Worm (Caenorhabditis elegans): ENCODE measurements around the gene F55H2.8.
A peak's percentile ranks its signal among the peaks of the same experiment; 100 is the strongest.

Gene F55H2.8

DNA sequence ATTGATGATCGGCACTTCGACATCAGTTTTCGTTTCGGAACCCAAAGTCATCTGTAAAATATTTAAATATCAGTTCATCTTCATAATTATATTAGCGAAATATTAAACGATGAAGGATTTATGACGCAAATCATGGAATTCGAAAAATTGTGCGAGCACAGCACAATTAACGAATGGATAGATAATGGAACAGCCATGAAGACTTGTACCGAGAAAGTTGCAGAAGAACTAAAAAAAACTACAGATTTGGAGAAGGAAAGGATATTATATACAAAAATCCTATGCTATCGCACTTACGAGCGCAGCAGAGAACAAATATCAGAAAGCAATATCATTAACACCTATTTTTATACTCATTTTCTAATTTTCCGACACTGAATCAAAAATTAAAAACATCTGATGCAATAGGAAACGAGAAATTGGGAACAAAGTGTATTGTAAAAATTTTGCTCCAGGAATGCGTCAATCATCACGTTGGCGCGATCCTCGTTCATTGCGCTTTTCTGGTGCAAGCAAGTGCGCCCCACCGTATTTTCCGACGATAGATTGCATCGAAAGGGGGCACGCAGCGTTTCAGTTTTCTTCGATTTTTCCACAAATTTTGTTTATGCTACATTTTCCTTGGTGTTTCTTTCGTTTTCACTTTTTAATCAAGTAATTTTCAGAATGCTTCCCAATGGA, 7.9 kb downstream of the F55H2.8 start, which contains the start of the genes clu-1 and prp-40:
Gene clu-1, minus strand, starts transcription at position 51 of the 681 bp plus-strand sequence.
Gene prp-40, plus strand, starts transcription at position 666 of the 681 bp plus-strand sequence.
- TF ChIP-seq mml-1 (tag; optimal IDR thresholded peaks at IDR 0.05), result no peak
- TF ChIP-seq pha-4 (tag; optimal IDR thresholded peaks at IDR 0.05), result peak; percentile 93
- TF ChIP-seq fkh-2 (tag; optimal IDR thresholded peaks at IDR 0.05), result no peak
- peak; percentile 91 for TF ChIP-seq nfya-1 (tag; optimal IDR thresholded peaks at IDR 0.05; ENCODE audit: insufficient read depth)
- TF ChIP-seq nhr-28 (tag; optimal IDR thresholded peaks at IDR 0.05), result no peak
- no peak for TF ChIP-seq nhr-67 (tag; optimal IDR thresholded peaks at IDR 0.05)
- no peak for TF ChIP-seq unc-62 (GFP tag; optimal IDR thresholded peaks at IDR 0.05)
- peak; percentile 69 for TF ChIP-seq elt-2 (tag; optimal IDR thresholded peaks at IDR 0.05)
- TF ChIP-seq R02D3.7 (tag; optimal IDR thresholded peaks at IDR 0.05), result peak; percentile 77
- TF ChIP-seq ceh-28 (tag; optimal IDR thresholded peaks at IDR 0.05), result peak; percentile 76
- peak; percentile 62 for TF ChIP-seq tbx-2 (tag; optimal IDR thresholded peaks at IDR 0.05)
- peak; percentile 80 for TF ChIP-seq lsy-12 (tag; optimal IDR thresholded peaks at IDR 0.05)
- TF ChIP-seq ztf-11 (tag; optimal IDR thresholded peaks at IDR 0.05), result no peak
- TF ChIP-seq snpc-4 (tag; optimal IDR thresholded peaks at IDR 0.05), result peak; percentile 90
- no peak for TF ChIP-seq ceh-9 (tag; optimal IDR thresholded peaks at IDR 0.05)
- no peak for TF ChIP-seq ceh-16 (tag; optimal IDR thresholded peaks at IDR 0.05)
- peak; percentile 74 for TF ChIP-seq pqm-1 (tag; optimal IDR thresholded peaks at IDR 0.05)
- TF ChIP-seq mdl-1 (tag; optimal IDR thresholded peaks at IDR 0.05), result no peak
- peak; percentile 93 for TF ChIP-seq nhr-23 (tag; optimal IDR thresholded peaks at IDR 0.05)
- TF ChIP-seq lin-39 (tag; optimal IDR thresholded peaks at IDR 0.05), result peak; percentile 90
- TF ChIP-seq egl-27 (tag; optimal IDR thresholded peaks at IDR 0.05), result peak; percentile 71
- no peak for TF ChIP-seq nhr-12 (tag; optimal IDR thresholded peaks at IDR 0.05)
- TF ChIP-seq elt-1 (tag; optimal IDR thresholded peaks at IDR 0.05), result peak; percentile 36
- TF ChIP-seq ceh-82 (tag; optimal IDR thresholded peaks at IDR 0.05), result peak; percentile 57
- peak; percentile 80 for TF ChIP-seq jun-1 (tag; optimal IDR thresholded peaks at IDR 0.05)
- TF ChIP-seq nhr-43 (tag; optimal IDR thresholded peaks at IDR 0.05; ENCODE audit: poor library complexity, severe bottlenecking), result peak; percentile 75
- TF ChIP-seq nhr-25 (tag; optimal IDR thresholded peaks at IDR 0.05), result peak; percentile 92
- TF ChIP-seq ZK546.5 (tag; optimal IDR thresholded peaks at IDR 0.05), result no peak
- TF ChIP-seq fkh-10 (GFP tag; optimal IDR thresholded peaks at IDR 0.05), result peak; percentile 69
- TF ChIP-seq egl-5 (tag; optimal IDR thresholded peaks at IDR 0.05), result peak; percentile 72
- peak; percentile 83 for TF ChIP-seq hmg-11 (tag; optimal IDR thresholded peaks at IDR 0.05)
- peak; percentile 35 for TF ChIP-seq zag-1 (tag; optimal IDR thresholded peaks at IDR 0.05)
- peak; percentile 50 for TF ChIP-seq ztf-4 (tag; optimal IDR thresholded peaks at IDR 0.05)
- peak; percentile 63 for TF ChIP-seq nhr-11 (tag; optimal IDR thresholded peaks at IDR 0.05)
- no peak for TF ChIP-seq unc-39 (tag; optimal IDR thresholded peaks at IDR 0.05)
- peak; percentile 56 for TF ChIP-seq skn-1 (tag; optimal IDR thresholded peaks at IDR 0.05)
- no peak for TF ChIP-seq nhr-76 (tag; optimal IDR thresholded peaks at IDR 0.05)
- TF ChIP-seq lin-15B (tag; optimal IDR thresholded peaks at IDR 0.05), result peak; percentile 98

DNA sequence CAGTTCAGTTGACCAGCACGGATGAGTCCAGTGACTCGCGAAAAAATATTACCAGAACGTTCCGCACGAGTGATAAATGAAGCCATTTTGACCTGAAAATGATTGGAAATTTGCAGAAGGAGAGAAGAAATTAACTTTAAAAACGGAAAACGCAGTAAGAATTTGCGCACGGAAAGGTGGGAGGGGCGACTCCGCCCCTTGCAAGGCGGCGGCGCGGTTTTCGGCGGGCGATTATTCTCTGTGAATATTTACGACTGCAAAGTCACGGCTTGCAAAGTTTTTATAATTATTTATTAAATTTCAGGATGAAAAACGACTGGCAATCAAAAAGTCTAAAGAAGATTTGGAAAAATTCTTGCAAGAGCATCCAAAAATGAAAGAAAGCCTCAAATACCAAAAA, 9.9 kb downstream of the F55H2.8 start, which contains the start of gene mrps-23:
Gene mrps-23, minus strand, starts transcription at position 92 of the 400 bp plus-strand sequence.
- TF ChIP-seq ztf-4 (tag; optimal IDR thresholded peaks at IDR 0.05) (no peak), elt-2 (tag; optimal IDR thresholded peaks at IDR 0.05) (no peak), nhr-12 (tag; optimal IDR thresholded peaks at IDR 0.05) (no peak), ztf-11 (tag; optimal IDR thresholded peaks at IDR 0.05) (no peak), ZK546.5 (tag; optimal IDR thresholded peaks at IDR 0.05) (no peak), zag-1 (tag; optimal IDR thresholded peaks at IDR 0.05) (no peak), nfya-1 (tag; optimal IDR thresholded peaks at IDR 0.05; ENCODE audit: insufficient read depth) (peak; percentile 48), pha-4 (tag; optimal IDR thresholded peaks at IDR 0.05) (peak; percentile 3), unc-62 (GFP tag; optimal IDR thresholded peaks at IDR 0.05) (no peak), daf-12 (tag; optimal IDR thresholded peaks at IDR 0.05) (no peak), eor-1 (tag; optimal IDR thresholded peaks at IDR 0.05) (no peak), ama-1 (optimal IDR thresholded peaks at IDR 0.05) (no peak), hmg-11 (tag; optimal IDR thresholded peaks at IDR 0.05) (peak; percentile 22), nhr-77 (tag; optimal IDR thresholded peaks at IDR 0.05) (no peak), skn-1 (tag; optimal IDR thresholded peaks at IDR 0.05) (no peak), unc-39 (tag; optimal IDR thresholded peaks at IDR 0.05) (no peak), tbx-2 (tag; optimal IDR thresholded peaks at IDR 0.05) (no peak), lsy-12 (tag; optimal IDR thresholded peaks at IDR 0.05) (no peak), egl-5 (tag; optimal IDR thresholded peaks at IDR 0.05) (no peak), ceh-28 (tag; optimal IDR thresholded peaks at IDR 0.05) (no peak), elt-1 (tag; optimal IDR thresholded peaks at IDR 0.05) (no peak)

All from whole organism, L3 larva.